Fruit fly (Drosophila melanogaster) Kc167 (cell line): Measurements from ENCODE around the gene Tis11.

Source experiments
- Myc ChIP-seq: fragments of >200 bp; optimal IDR thresholded peaks from 2 replicates; lab custom pipeline; 2017; ENCODE audit warnings: missing external identifiers
- Sin3A ChIP-seq: fragments of >200 bp; optimal IDR thresholded peaks from 2 replicates; lab custom pipeline; 2018; ENCODE audit warnings: missing external identifiers
- h ChIP-seq: fragments of >200 bp; optimal IDR thresholded peaks from 3 replicates; lab custom pipeline; 2018; ENCODE audit warnings: missing external identifiers
- psq ChIP-seq: fragments of >200 bp; optimal IDR thresholded peaks from 2 replicates; lab custom pipeline; 2017; ENCODE audit warnings: missing external identifiers
- ttk ChIP-seq: sonication (Bioruptor generic); optimal IDR thresholded peaks from 2 replicates; lab custom pipeline; 2017; ENCODE audit warnings: missing external identifiers

dm6 chrX:12725187-12725919 lies 66.1 kb downstream of the Tis11 start:
- TF ChIP-seq Myc = no peak
- TF ChIP-seq psq (lab: Kevin White, UChicago) = no peak
- TF ChIP-seq Sin3A = no peak
- TF ChIP-seq ttk (lab: Kevin White, UChicago) = no peak
- no peak for TF ChIP-seq h (lab: Kevin White, UChicago)
